Fruit fly (Drosophila melanogaster): Measurements from ENCODE around the gene mIF2.

Gene mIF2

DNA sequence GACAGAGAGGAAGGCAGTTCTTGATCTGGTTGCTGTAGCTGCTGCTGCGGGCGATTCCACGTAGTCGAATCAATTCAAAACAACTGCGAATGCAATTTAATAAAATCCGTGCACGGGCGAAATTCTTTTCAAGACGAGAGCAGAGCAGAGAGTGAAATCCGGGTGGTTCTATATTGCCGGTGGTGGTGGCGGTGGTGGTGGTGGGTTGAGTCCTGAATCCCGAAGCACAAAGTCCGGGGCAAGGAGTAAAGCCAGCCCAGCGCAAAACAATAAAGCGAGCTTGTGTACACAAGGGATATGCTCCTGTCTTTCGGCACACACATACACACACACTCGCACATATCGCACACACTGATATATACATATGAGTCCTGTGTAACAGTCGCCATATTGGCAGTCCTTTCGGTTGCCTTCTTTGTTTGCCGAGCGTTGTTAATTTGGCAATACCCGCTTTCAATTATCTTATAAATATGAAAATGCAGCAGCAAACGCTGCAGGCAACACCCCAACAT is 16.8 kb upstream of the mIF2 start:
- no peak for TF ChIP-seq N (GFP tag; optimal IDR thresholded peaks at IDR 0.05)

DNA sequence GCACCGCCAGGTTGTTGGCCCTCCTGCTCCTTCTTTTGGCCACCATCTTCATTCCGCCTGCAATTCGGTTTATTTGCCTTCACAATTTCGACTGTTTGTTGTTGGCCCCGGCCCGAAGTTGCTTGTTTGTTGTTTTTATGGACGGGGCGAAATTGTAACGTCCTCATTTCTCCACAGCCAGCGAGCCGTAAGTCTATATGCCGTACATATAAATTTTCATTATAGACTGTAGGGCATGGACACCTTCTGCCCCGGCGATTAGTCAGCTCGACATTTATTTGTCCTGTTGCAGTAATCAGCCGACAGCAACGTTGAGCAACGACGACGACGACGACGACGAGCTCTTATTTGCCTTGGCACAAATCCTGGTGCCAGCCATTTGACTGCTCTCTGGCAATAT is 14.2 kb upstream of the mIF2 start:
- TF ChIP-seq pan (optimal IDR thresholded peaks at IDR 0.05) (no peak), dsf (GFP tag; optimal IDR thresholded peaks at IDR 0.05; ENCODE audit: borderline replicate concordance) (no peak), psq (GFP tag; optimal IDR thresholded peaks at IDR 0.05) (no peak), OdsH (GFP tag; optimal IDR thresholded peaks at IDR 0.05) (peak; percentile 37), Vsx2 (GFP tag; optimal IDR thresholded peaks at IDR 0.05; ENCODE audit: partially characterized antibody) (no peak), Hr83 (GFP tag; optimal IDR thresholded peaks at IDR 0.05; ENCODE audit: poor library complexity, severe bottlenecking) (no peak), h (GFP tag; optimal IDR thresholded peaks at IDR 0.05) (peak; percentile 39), Abd-B (GFP tag; optimal IDR thresholded peaks at IDR 0.05) (no peak), usp (GFP tag; optimal IDR thresholded peaks at IDR 0.05) (no peak), tai (GFP tag; optimal IDR thresholded peaks at IDR 0.05) (no peak), Myc (optimal IDR thresholded peaks at IDR 0.05) (no peak), jim (GFP tag; optimal IDR thresholded peaks at IDR 0.05) (no peak), br (GFP tag; optimal IDR thresholded peaks at IDR 0.05) (peak; percentile 15), Dfd (GFP tag; optimal IDR thresholded peaks at IDR 0.05) (no peak), GATAd (GFP tag; optimal IDR thresholded peaks at IDR 0.05) (no peak), Rel (GFP tag; optimal IDR thresholded peaks at IDR 0.05) (no peak), Rel (tag; optimal IDR thresholded peaks at IDR 0.05) (no peak), Hnf4 (GFP tag; optimal IDR thresholded peaks at IDR 0.05) (peak; percentile 3), CG9705 (GFP tag; optimal IDR thresholded peaks at IDR 0.05) (no peak), sage (GFP tag; optimal IDR thresholded peaks at IDR 0.05) (no peak), lola (GFP tag; optimal IDR thresholded peaks at IDR 0.05) (no peak), dl (GFP tag; optimal IDR thresholded peaks at IDR 0.05; ENCODE audit: insufficient read depth in 1 of 2, partially characterized antibody in 2 of 2) (no peak), sv (GFP tag; optimal IDR thresholded peaks at IDR 0.05) (no peak)

DNA sequence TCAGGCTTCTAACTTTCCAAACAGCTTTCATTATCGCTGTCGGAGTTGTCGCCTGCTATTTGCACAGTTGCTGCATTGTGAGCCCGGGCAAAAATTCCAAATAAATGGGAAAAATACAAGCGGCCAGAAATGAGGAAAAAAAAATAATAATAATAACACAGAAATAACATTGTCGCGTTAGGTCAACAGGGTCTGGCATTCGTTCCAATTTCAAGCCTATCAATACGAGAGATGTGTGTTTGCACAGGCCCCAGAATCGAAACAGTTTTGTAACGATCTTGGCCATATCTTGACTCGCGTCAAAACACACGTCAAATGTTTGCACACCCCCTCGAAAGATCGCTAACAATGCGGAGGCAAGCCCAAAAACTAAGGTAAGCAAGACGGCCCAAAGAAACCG is 11.8 kb upstream of the mIF2 start:
- TF ChIP-seq ey (GFP tag; optimal IDR thresholded peaks at IDR 0.05): no peak
- no peak for TF ChIP-seq dl (GFP tag; optimal IDR thresholded peaks at IDR 0.05; ENCODE audit: insufficient read depth in 1 of 2, partially characterized antibody in 2 of 2)
- no peak for TF ChIP-seq h (GFP tag; optimal IDR thresholded peaks at IDR 0.05)
- TF ChIP-seq Dif (GFP tag; optimal IDR thresholded peaks at IDR 0.05; ENCODE audit: partially characterized antibody): no peak
- no peak for TF ChIP-seq foxo (GFP tag; optimal IDR thresholded peaks at IDR 0.05)
- TF ChIP-seq usp (GFP tag; optimal IDR thresholded peaks at IDR 0.05): no peak
- TF ChIP-seq br (GFP tag; optimal IDR thresholded peaks at IDR 0.05): no peak
- TF ChIP-seq psq (GFP tag; optimal IDR thresholded peaks at IDR 0.05): no peak
- no peak for TF ChIP-seq CG32264 (GFP tag; optimal IDR thresholded peaks at IDR 0.05)
- no peak for TF ChIP-seq N (GFP tag; optimal IDR thresholded peaks at IDR 0.05)
- TF ChIP-seq OdsH (GFP tag; optimal IDR thresholded peaks at IDR 0.05): no peak
- no peak for TF ChIP-seq Myc (optimal IDR thresholded peaks at IDR 0.05)

DNA sequence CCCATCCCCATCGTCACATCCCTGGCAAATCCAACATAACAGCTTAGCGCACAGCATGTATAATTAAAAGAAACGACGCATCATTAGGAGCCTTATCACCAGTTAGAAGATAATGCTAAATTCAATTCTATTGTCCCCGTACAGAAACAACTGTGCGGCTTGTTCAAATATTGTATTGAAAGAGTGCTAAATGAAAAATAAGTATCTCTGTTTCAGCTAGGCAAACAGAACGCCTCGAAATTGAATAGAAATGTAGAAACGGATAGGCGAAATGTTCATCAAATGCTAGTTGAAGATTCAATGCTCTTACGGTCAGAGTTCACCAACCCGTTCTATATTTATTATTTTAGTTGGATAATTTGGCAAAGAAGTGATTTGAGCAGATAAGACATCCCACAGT is 11.2 kb upstream of the mIF2 start:
- TF ChIP-seq fru (GFP tag; optimal IDR thresholded peaks at IDR 0.05) (no peak), OdsH (GFP tag; optimal IDR thresholded peaks at IDR 0.05) (no peak), Dfd (GFP tag; optimal IDR thresholded peaks at IDR 0.05) (no peak), Vsx2 (GFP tag; optimal IDR thresholded peaks at IDR 0.05; ENCODE audit: partially characterized antibody) (no peak), h (GFP tag; optimal IDR thresholded peaks at IDR 0.05) (no peak), brk (GFP tag; optimal IDR thresholded peaks at IDR 0.05) (no peak), Mio (GFP tag; optimal IDR thresholded peaks at IDR 0.05) (no peak), tai (GFP tag; optimal IDR thresholded peaks at IDR 0.05) (no peak), Dif (GFP tag; optimal IDR thresholded peaks at IDR 0.05; ENCODE audit: partially characterized antibody) (no peak), br (GFP tag; optimal IDR thresholded peaks at IDR 0.05) (no peak), Hnf4 (GFP tag; optimal IDR thresholded peaks at IDR 0.05) (no peak), dsf (GFP tag; optimal IDR thresholded peaks at IDR 0.05; ENCODE audit: borderline replicate concordance) (no peak), HLH106 (tag; optimal IDR thresholded peaks at IDR 0.05) (no peak), Hr78 (GFP tag; optimal IDR thresholded peaks at IDR 0.05) (no peak), dmrt93B (GFP tag; optimal IDR thresholded peaks at IDR 0.05) (no peak), lola (GFP tag; optimal IDR thresholded peaks at IDR 0.05) (no peak)
